Fruit fly (Drosophila melanogaster) whole organism, embryonic: ENCODE measurements around the gene Sfp26Ad.
A peak's percentile ranks its signal among the peaks of the same experiment; 100 is the strongest.

ENCODE experiments used
- Aef1 ChIP-seq: fragments of 200-800 bp; sonication (Bioruptor generic); IDR thresholded peaks from 3 replicates; pipeline ENCODE4 v1.3.6; 2022; ENCODE audit warnings: missing biosample characterization, missing genetic modification characterization
- Bteb2 ChIP-seq: fragments of 200-800 bp; sonication (Bioruptor generic); optimal IDR thresholded peaks from 2 replicates; lab custom pipeline; 2016; ENCODE audit warnings: missing biosample characterization, missing genetic modification characterization
- CG10209 ChIP-seq: fragments of 200-800 bp; sonication (Bioruptor generic); optimal IDR thresholded peaks from 3 replicates; lab custom pipeline; 2017; ENCODE audit warnings: missing biosample characterization, mild to moderate bottlenecking, missing genetic modification characterization, missing genetic modification reagents
- CG10654 ChIP-seq: fragments of 200-800 bp; sonication (Bioruptor generic); optimal IDR thresholded peaks from 2 replicates; lab custom pipeline; 2016; ENCODE audit warnings: missing biosample characterization, missing genetic modification characterization
- CG12071 ChIP-seq: fragments of 200-800 bp; sonication (Bioruptor generic); optimal IDR thresholded peaks from 3 replicates; lab custom pipeline; 2018; ENCODE audit warnings: missing biosample characterization, mild to moderate bottlenecking, missing genetic modification characterization
- CG12155 ChIP-seq: fragments of 200-800 bp; sonication (Bioruptor generic); optimal IDR thresholded peaks from 3 replicates; lab custom pipeline; 2016; ENCODE audit warnings: missing biosample characterization, missing genetic modification characterization
- CG14667 ChIP-seq: fragments of 200-800 bp; sonication (Bioruptor generic); IDR thresholded peaks from 2 replicates; pipeline ENCODE4 v1.3.6; 2022; ENCODE audit warnings: missing biosample characterization, missing genetic modification characterization
- CG15011 ChIP-seq: fragments of 200-800 bp; sonication (Bioruptor generic); optimal IDR thresholded peaks from 3 replicates; lab custom pipeline; 2018; ENCODE audit warnings: missing biosample characterization, mild to moderate bottlenecking, missing genetic modification characterization
- CG15696 ChIP-seq: fragments of 200-800 bp; sonication (Bioruptor generic); optimal IDR thresholded peaks from 2 replicates; lab custom pipeline; 2019; ENCODE audit warnings: missing biosample characterization, mild to moderate bottlenecking, missing genetic modification characterization, moderate library complexity
- CG17328 ChIP-seq: fragments of 200-800 bp; sonication (Bioruptor generic); IDR thresholded peaks from 2 replicates; pipeline ENCODE4 v1.3.6; 2022; ENCODE audit warnings: missing biosample characterization, missing genetic modification characterization
- CG2875 ChIP-seq: fragments of 200-800 bp; sonication (Bioruptor generic); optimal IDR thresholded peaks from 2 replicates; lab custom pipeline; 2017; ENCODE audit warnings: missing biosample characterization, mild to moderate bottlenecking, missing genetic modification characterization, missing genetic modification reagents
- CG2889 ChIP-seq: fragments of 200-800 bp; sonication (Bioruptor generic); IDR thresholded peaks from 3 replicates; pipeline ENCODE4 v1.3.6; 2022; ENCODE audit warnings: missing biosample characterization, missing genetic modification characterization
- CG31365 ChIP-seq: fragments of 200-800 bp; sonication (Bioruptor generic); optimal IDR thresholded peaks from 2 replicates; lab custom pipeline; 2018; ENCODE audit warnings: missing biosample characterization, mild to moderate bottlenecking, missing genetic modification characterization
- CG32532 ChIP-seq: fragments of 200-800 bp; sonication (Bioruptor generic); IDR thresholded peaks from 2 replicates; pipeline ENCODE4 v1.3.6; 2022; ENCODE audit warnings: missing biosample characterization, missing genetic modification characterization
- CG4328 ChIP-seq: fragments of 200-800 bp; sonication (Bioruptor generic); optimal IDR thresholded peaks from 3 replicates; lab custom pipeline; 2017; ENCODE audit warnings: missing biosample characterization, missing genetic modification reagents, missing genetic modification characterization
- CG4854 ChIP-seq: fragments of 200-800 bp; sonication (Bioruptor generic); optimal IDR thresholded peaks from 2 replicates; lab custom pipeline; 2016; ENCODE audit warnings: missing biosample characterization, missing genetic modification characterization, inconsistent platforms
- CG6175 ChIP-seq: fragments of 200-800 bp; sonication (Bioruptor generic); IDR thresholded peaks from 3 replicates; pipeline ENCODE4 v1.3.6; 2022; ENCODE audit warnings: missing biosample characterization, missing genetic modification characterization
- CG6813 ChIP-seq: fragments of 200-800 bp; sonication (Bioruptor generic); optimal IDR thresholded peaks from 2 replicates; lab custom pipeline; 2017; ENCODE audit warnings: missing biosample characterization, missing genetic modification characterization, mild to moderate bottlenecking, moderate library complexity, missing genetic modification reagents
- CG8359 ChIP-seq: fragments of 200-800 bp; sonication (Bioruptor generic); optimal IDR thresholded peaks from 2 replicates; lab custom pipeline; 2017; ENCODE audit warnings: missing biosample characterization, mild to moderate bottlenecking, missing genetic modification characterization, borderline replicate concordance
- D19B ChIP-seq: fragments of 200-800 bp; sonication (Bioruptor generic); optimal IDR thresholded peaks from 2 replicates; lab custom pipeline; 2017; ENCODE audit warnings: missing biosample characterization, mild to moderate bottlenecking, missing genetic modification characterization
- Dbx ChIP-seq: fragments of 200-800 bp; sonication (Bioruptor generic); IDR thresholded peaks from 3 replicates; pipeline ENCODE4 v1.3.6; 2022; ENCODE audit warnings: missing biosample characterization, missing genetic modification characterization
- Dip2 ChIP-seq: fragments of 200-800 bp; sonication (Bioruptor generic); IDR thresholded peaks from 2 replicates; pipeline ENCODE4 v1.3.6; 2022; ENCODE audit warnings: missing biosample characterization, missing genetic modification characterization
- Dll ChIP-seq: fragments of 200-800 bp; sonication (Bioruptor generic); IDR thresholded peaks from 4 replicates; pipeline ENCODE4 v1.3.6; 2022; ENCODE audit warnings: missing biosample characterization, missing genetic modification characterization; ENCODE audit not compliant: partially characterized antibody
- HLH3B ChIP-seq: fragments of 200-800 bp; sonication (Bioruptor generic); IDR thresholded peaks from 2 replicates; pipeline ENCODE4 v1.3.6; 2022; ENCODE audit warnings: missing biosample characterization, missing genetic modification characterization
- HLH54F ChIP-seq: fragments of 200-800 bp; sonication (Bioruptor generic); optimal IDR thresholded peaks from 3 replicates; lab custom pipeline; 2016; ENCODE audit warnings: missing biosample characterization, missing genetic modification characterization
- Hmr ChIP-seq: fragments of 200-800 bp; sonication (Bioruptor generic); optimal IDR thresholded peaks from 3 replicates; lab custom pipeline; 2017; ENCODE audit warnings: mild to moderate bottlenecking, missing biosample characterization, missing genetic modification reagents, missing genetic modification characterization
- Hr39 ChIP-seq: fragments of >200 bp; optimal IDR thresholded peaks from 2 replicates; lab custom pipeline; 2017
- MTF-1 ChIP-seq: fragments of 200-800 bp; sonication (Bioruptor generic); optimal IDR thresholded peaks from 2 replicates; lab custom pipeline; 2018; ENCODE audit warnings: missing biosample characterization, mild to moderate bottlenecking, missing genetic modification characterization, borderline replicate concordance
- Meics ChIP-seq: fragments of 200-800 bp; sonication (Bioruptor generic); optimal IDR thresholded peaks from 2 replicates; lab custom pipeline; 2017; ENCODE audit warnings: missing biosample characterization, mild to moderate bottlenecking, missing genetic modification characterization
- NC2α ChIP-seq: fragments of 200-800 bp; sonication (Bioruptor generic); optimal IDR thresholded peaks from 2 replicates; lab custom pipeline; 2016; ENCODE audit warnings: missing biosample characterization, missing genetic modification characterization
- ash1 ChIP-seq: fragments of 200-800 bp; sonication (Bioruptor generic); optimal IDR thresholded peaks from 2 replicates; lab custom pipeline; 2018; ENCODE audit warnings: missing biosample characterization, mild to moderate bottlenecking, missing genetic modification characterization
- cg ChIP-seq: fragments of 200-800 bp; sonication (Bioruptor generic); optimal IDR thresholded peaks from 3 replicates; lab custom pipeline; 2019; ENCODE audit warnings: missing biosample characterization, mild to moderate bottlenecking, missing genetic modification characterization, moderate library complexity
- crp ChIP-seq, 2 experiments: fragments of 200-800 bp; sonication (Bioruptor generic); optimal IDR thresholded peaks; 2 replicates in 1 of 2; 3 replicates in 1 of 2; lab custom pipeline; 2017; ENCODE audit warnings: missing biosample characterization in 2 of 2, missing genetic modification characterization in 2 of 2, mild to moderate bottlenecking in 1 of 2, moderate library complexity in 1 of 2
- danr ChIP-seq: fragments of 200-800 bp; sonication (Bioruptor generic); IDR thresholded peaks from 2 replicates; pipeline ENCODE4 v1.3.6; 2022; ENCODE audit warnings: missing biosample characterization, missing genetic modification characterization
- ems ChIP-seq: fragments of 200-800 bp; sonication (Bioruptor generic); optimal IDR thresholded peaks from 3 replicates; lab custom pipeline; 2016; ENCODE audit warnings: missing biosample characterization, missing genetic modification characterization
- fd3F ChIP-seq: fragments of 200-800 bp; sonication (Bioruptor generic); optimal IDR thresholded peaks from 2 replicates; lab custom pipeline; 2018; ENCODE audit warnings: missing biosample characterization, mild to moderate bottlenecking, missing genetic modification characterization, moderate library complexity
- fd96Cb ChIP-seq: fragments of 200-800 bp; sonication (Bioruptor generic); optimal IDR thresholded peaks from 2 replicates; lab custom pipeline; 2018; ENCODE audit warnings: missing biosample characterization, mild to moderate bottlenecking, missing genetic modification characterization, moderate library complexity
- hb ChIP-seq: fragments of 200-800 bp; sonication (Bioruptor generic); IDR thresholded peaks from 3 replicates; pipeline ENCODE4 v1.3.6; 2022; ENCODE audit warnings: missing biosample characterization, missing genetic modification characterization; ENCODE audit not compliant: partially characterized antibody
- kay ChIP-seq: fragments of 200-800 bp; sonication (Bioruptor generic); optimal IDR thresholded peaks from 2 replicates; lab custom pipeline; 2016; ENCODE audit warnings: missing biosample characterization, missing genetic modification characterization
- lmd ChIP-seq: fragments of 200-800 bp; sonication (Bioruptor generic); IDR thresholded peaks from 2 replicates; pipeline ENCODE4 v1.3.6; 2022; ENCODE audit warnings: missing biosample characterization, missing genetic modification characterization
- nerfin-2 ChIP-seq: fragments of 200-800 bp; sonication (Bioruptor generic); IDR thresholded peaks from 2 replicates; pipeline ENCODE4 v1.3.6; 2022; ENCODE audit warnings: missing biosample characterization, missing genetic modification characterization; ENCODE audit not compliant: partially characterized antibody
- oc ChIP-seq: fragments of 200-800 bp; sonication (Bioruptor generic); optimal IDR thresholded peaks from 2 replicates; lab custom pipeline; 2018; ENCODE audit warnings: missing biosample characterization, mild to moderate bottlenecking, missing genetic modification characterization, moderate library complexity
- psq ChIP-seq: fragments of 200-800 bp; sonication (Bioruptor generic); optimal IDR thresholded peaks from 2 replicates; lab custom pipeline; 2017; ENCODE audit warnings: missing biosample characterization, missing genetic modification characterization
- slou ChIP-seq: fragments of 200-800 bp; sonication (Bioruptor generic); optimal IDR thresholded peaks from 3 replicates; lab custom pipeline; 2016; ENCODE audit warnings: missing biosample characterization, missing genetic modification characterization
- slp2 ChIP-seq: fragments of 200-800 bp; sonication (Bioruptor generic); optimal IDR thresholded peaks from 2 replicates; lab custom pipeline; 2016; ENCODE audit warnings: missing biosample characterization, missing genetic modification characterization
- tap ChIP-seq: fragments of 200-800 bp; optimal IDR thresholded peaks from 3 replicates; lab custom pipeline; 2019; ENCODE audit warnings: missing biosample characterization, mild to moderate bottlenecking, missing genetic modification characterization, moderate library complexity
- yki ChIP-seq: fragments of >200 bp; optimal IDR thresholded peaks from 3 replicates; lab custom pipeline; 2018
- z ChIP-seq: fragments of 200-800 bp; sonication (Bioruptor generic); IDR thresholded peaks from 3 replicates; pipeline ENCODE4 v1.3.6; 2022; ENCODE audit warnings: missing biosample characterization, missing genetic modification characterization

Gene Sfp26Ad

DNA sequence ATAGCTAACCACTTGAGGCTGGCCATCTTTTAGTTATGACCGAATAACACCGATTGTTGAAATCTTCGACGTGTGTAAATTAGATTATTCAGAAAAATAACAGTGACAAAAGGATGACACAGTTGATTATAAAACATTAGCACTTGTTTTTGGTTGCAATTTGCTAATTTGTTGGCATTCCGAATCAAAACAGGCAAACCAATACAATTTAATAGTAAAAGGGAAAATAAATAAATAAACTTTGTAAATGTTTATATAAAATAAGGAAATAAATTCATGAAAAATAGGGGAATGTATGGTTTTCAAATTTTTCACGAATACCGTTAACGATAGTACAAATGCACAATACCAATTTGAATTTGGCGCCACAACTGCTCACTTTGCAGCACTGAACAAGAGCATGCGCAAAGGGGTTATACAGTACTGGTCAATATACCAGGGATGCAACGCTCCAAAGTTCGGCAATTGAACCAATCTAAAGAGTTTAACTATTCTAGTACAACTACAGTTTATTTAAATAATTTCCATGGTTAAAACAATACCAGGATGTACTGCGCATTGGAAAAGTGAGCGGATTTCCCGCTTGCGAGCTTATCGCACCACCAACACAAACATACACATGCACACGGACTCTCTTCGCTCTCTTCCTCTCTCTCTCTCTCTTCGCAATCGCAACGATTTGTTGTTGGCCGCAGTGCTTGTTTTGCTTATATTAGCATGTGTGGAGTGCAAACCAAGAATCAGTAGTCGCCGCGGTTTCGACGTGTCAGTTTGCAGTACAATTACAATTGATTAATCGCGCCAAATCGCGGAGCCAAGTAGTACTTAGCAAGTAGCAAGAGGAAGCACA is at the start of gene Sfp26Ad, which contains the start of gene Gpdh1 (continued):
- TF ChIP-seq CG8359 (GFP tag; lab: Kevin White, UChicago) (no peak), Dip2 (GFP tag; lab: Robert Waterston, UW) (no peak), HLH3B (GFP tag; lab: Robert Waterston, UW) (peak; percentile 71), lmd (GFP tag; lab: Robert Waterston, UW) (peak; percentile 67; the same call in 1 of the 2 replicates), slou (peak; percentile 74), Bteb2 (peak; percentile 87), ems (GFP tag; lab: Kevin White, UChicago) (peak; percentile 87), Hr39 (lab: Kevin White, UChicago) (no peak), HLH54F (peak; percentile 84), MTF-1 (GFP tag; lab: Kevin White, UChicago) (no peak), CG15696 (tag; lab: Kevin White, UChicago) (peak; percentile 46), CG32532 (GFP tag; lab: Robert Waterston, UW) (peak; percentile 80), CG6175 (GFP tag; lab: Robert Waterston, UW) (peak; percentile 57; the same call in 2 of the 3 replicates), Dll (GFP tag; lab: Robert Waterston, UW) (peak; percentile 77), CG31365 (tag; lab: Kevin White, UChicago) (peak; percentile 26), cg (GFP tag; lab: Kevin White, UChicago) (peak; percentile 95), D19B (GFP tag; lab: Kevin White, UChicago) (peak; percentile 41), CG15011 (GFP tag; lab: Kevin White, UChicago) (peak; percentile 12), tap (tag; lab: Kevin White, UChicago) (no peak), psq (peak; percentile 61), Aef1 (GFP tag; lab: Robert Waterston, UW) (peak; percentile 63; the same call in 1 of the 3 replicates), kay (GFP tag; lab: Kevin White, UChicago) (peak; percentile 76), CG12071 (peak; percentile 45), hb (GFP tag; lab: Robert Waterston, UW) (no peak), ash1 (no peak), CG4854 (GFP tag; lab: Kevin White, UChicago) (peak; percentile 64), CG14667 (GFP tag; lab: Robert Waterston, UW) (peak; percentile 45), CG10654 (GFP tag; lab: Kevin White, UChicago) (peak; percentile 64), CG2889 (0 out of 3 replicates have a peak, but pooled peaks have one; percentile 13), nerfin-2 (GFP tag; lab: Robert Waterston, UW) (peak; percentile 39; the same call in 1 of the 2 replicates), slp2 (GFP tag; lab: Kevin White, UChicago) (peak; percentile 59), fd3F (GFP tag; lab: Kevin White, UChicago) (peak; percentile 74), CG6813 (GFP tag; lab: Kevin White, UChicago) (no peak), NC2α (GFP tag; lab: Kevin White, UChicago) (peak; percentile 51), CG2875 (peak; percentile 61), Hmr (peak; percentile 82), crp (GFP tag; optimal IDR thresholded peaks at IDR 0.05; lab: Kevin White, UChicago) (peak in 1 of 2 experiments; percentile 49), Meics (GFP tag; lab: Kevin White, UChicago) (peak; percentile 74), danr (GFP tag; lab: Robert Waterston, UW) (no peak), CG17328 (GFP tag; lab: Robert Waterston, UW) (peak; percentile 66; the same call in 1 of the 2 replicates), CG12155 (GFP tag; lab: Kevin White, UChicago) (peak; percentile 85), oc (tag; lab: Kevin White, UChicago) (peak; percentile 46), z (GFP tag; lab: Robert Waterston, UW) (0 out of 3 replicates have a peak, but pooled peaks have one; percentile 22), CG4328 (GFP tag; lab: Kevin White, UChicago) (peak; percentile 49), fd96Cb (tag; lab: Kevin White, UChicago) (peak; percentile 46), CG10209 (peak; percentile 74), yki (lab: Kevin White, UChicago) (peak; percentile 85), Dbx (GFP tag; lab: Robert Waterston, UW) (peak; percentile 80)
